Worm (Caenorhabditis elegans) whole organism, L1 larva: Measurements from ENCODE around the gene Y27F2A.10.
A peak's percentile ranks its signal among the peaks of the same experiment; 100 is the strongest.

Source experiments
- C34B4.2 ChIP-seq: sonication (generic microtip); optimal IDR thresholded peaks from 2 replicates; lab custom pipeline; 2017; ENCODE audit warnings: mild to moderate bottlenecking, missing genetic modification characterization, missing compliant biosample characterization
- F16B12.6 ChIP-seq: fragments of 150-350 bp; optimal IDR thresholded peaks from 2 replicates; lab custom pipeline; 2014; ENCODE audit warnings: missing biosample characterization, missing genetic modification characterization
- blmp-1 ChIP-seq: fragments of 150-350 bp; optimal IDR thresholded peaks from 2 replicates; lab custom pipeline; 2014; ENCODE audit warnings: missing biosample characterization, missing genetic modification characterization
- ceh-88 ChIP-seq: fragments of 200-800 bp; sonication (Bioruptor generic); IDR thresholded peaks from 2 replicates; pipeline ENCODE4 v1.3.6; 2022; ENCODE audit warnings: missing genetic modification characterization, missing compliant biosample characterization
- ceh-90 ChIP-seq: sonication (generic microtip); optimal IDR thresholded peaks from 2 replicates; lab custom pipeline; 2016; ENCODE audit warnings: missing genetic modification characterization, missing compliant biosample characterization
- dpl-1 ChIP-seq, 3 experiments: fragments of 150-350 bp in 2 of 3; sonication (generic microtip) in 1 of 3; optimal IDR thresholded peaks; 2 replicates each; lab custom pipeline; 2014 to 2017; ENCODE audit warnings: missing biosample characterization in 3 of 3, missing genetic modification characterization in 3 of 3, missing genetic modification reagents in 3 of 3
- dsc-1 ChIP-seq: sonication (generic microtip); optimal IDR thresholded peaks from 2 replicates; lab custom pipeline; 2016; ENCODE audit warnings: mild to moderate bottlenecking, missing genetic modification characterization, missing compliant biosample characterization
- efl-1 ChIP-seq, 4 experiments: fragments of 150-350 bp; optimal IDR thresholded peaks in 3 of 4; peaks in 1 of 4; 1 replicate in 1 of 4; 2 replicates in 3 of 4; lab custom pipeline; 2014; ENCODE audit warnings: missing biosample characterization in 2 of 4, missing genetic modification characterization in 2 of 4, missing genetic modification reagents in 2 of 4
- efl-3 ChIP-seq: fragments of 200-800 bp; sonication (Bioruptor generic); optimal IDR thresholded peaks from 2 replicates; lab custom pipeline; 2018; ENCODE audit warnings: mild to moderate bottlenecking, missing genetic modification characterization, missing compliant biosample characterization
- elt-2 ChIP-seq: sonication (generic microtip); optimal IDR thresholded peaks from 2 replicates; lab custom pipeline; 2016; ENCODE audit warnings: missing genetic modification characterization, mild to moderate bottlenecking, inconsistent platforms, missing compliant biosample characterization, missing genetic modification reagents
- elt-3 ChIP-seq, 6 experiments: fragments of 150-350 bp in 1 of 6; sonication (generic microtip); optimal IDR thresholded peaks; 2 replicates each; lab custom pipeline; 2017 to 2018; ENCODE audit warnings: missing biosample characterization in 6 of 6, missing genetic modification characterization in 6 of 6, inconsistent platforms in 1 of 6
- ets-5 ChIP-seq: fragments of 200-800 bp; sonication (Bioruptor generic); IDR thresholded peaks from 2 replicates; pipeline ENCODE4 v1.3.6; 2022; ENCODE audit warnings: missing genetic modification characterization, missing compliant biosample characterization
- fos-1 ChIP-seq: fragments of 150-350 bp; optimal IDR thresholded peaks from 2 replicates; lab custom pipeline; 2014; ENCODE audit warnings: missing biosample characterization, missing genetic modification characterization
- grh-1 ChIP-seq: fragments of 200-800 bp; sonication (Bioruptor generic); IDR thresholded peaks from 2 replicates; pipeline ENCODE4 v1.3.6; 2022; ENCODE audit warnings: missing genetic modification reagents, missing genetic modification characterization, missing compliant biosample characterization
- hlh-17 ChIP-seq: fragments of 200-800 bp; sonication (Bioruptor generic); optimal IDR thresholded peaks from 2 replicates; lab custom pipeline; 2018; ENCODE audit warnings: missing genetic modification characterization, mild to moderate bottlenecking, missing compliant biosample characterization, moderate library complexity, borderline replicate concordance
- hlh-4 ChIP-seq: sonication (generic microtip); optimal IDR thresholded peaks from 2 replicates; lab custom pipeline; 2016; ENCODE audit warnings: mild to moderate bottlenecking, missing genetic modification characterization, missing compliant biosample characterization
- irx-1 ChIP-seq: sonication (generic microtip); optimal IDR thresholded peaks from 2 replicates; lab custom pipeline; 2016; ENCODE audit warnings: missing genetic modification characterization, missing compliant biosample characterization
- isw-1 ChIP-seq: fragments of 200-800 bp; sonication (Bioruptor generic); IDR thresholded peaks from 2 replicates; pipeline ENCODE4 v1.3.6; 2022; ENCODE audit warnings: missing genetic modification characterization, missing compliant biosample characterization
- lin-13 ChIP-seq: fragments of 150-350 bp; optimal IDR thresholded peaks from 2 replicates; lab custom pipeline; 2014; ENCODE audit warnings: missing biosample characterization, missing genetic modification reagents, missing genetic modification characterization
- lin-14 ChIP-seq: fragments of 200-800 bp; sonication (Bioruptor generic); optimal IDR thresholded peaks from 2 replicates; lab custom pipeline; 2018; ENCODE audit warnings: mild to moderate bottlenecking, missing genetic modification characterization, moderate library complexity, missing compliant biosample characterization
- lin-15B ChIP-seq: fragments of 150-350 bp; sonication (generic microtip); optimal IDR thresholded peaks from 3 replicates; lab custom pipeline; 2014; ENCODE audit warnings: missing biosample characterization, missing genetic modification characterization
- lsy-2 ChIP-seq, 2 experiments: fragments of 150-350 bp; optimal IDR thresholded peaks; 2 replicates each; lab custom pipeline; 2014; ENCODE audit warnings: missing biosample characterization in 2 of 2, missing genetic modification characterization in 2 of 2
- mdl-1 ChIP-seq, 2 experiments: fragments of 150-350 bp; optimal IDR thresholded peaks; 2 replicates each; lab custom pipeline; 2014 to 2017; ENCODE audit warnings: missing biosample characterization in 2 of 2, missing genetic modification characterization in 2 of 2, inconsistent platforms in 1 of 2
- nhr-19 ChIP-seq: fragments of 200-800 bp; sonication (Bioruptor generic); conservative IDR thresholded peaks from 2 replicates; pipeline ENCODE4 v1.3.6; 2022; ENCODE audit warnings: missing genetic modification characterization, missing compliant biosample characterization
- nhr-20 ChIP-seq: sonication (generic microtip); optimal IDR thresholded peaks from 2 replicates; lab custom pipeline; 2016; ENCODE audit warnings: mild to moderate bottlenecking, missing genetic modification characterization, missing compliant biosample characterization
- nhr-71 ChIP-seq: sonication (generic microtip); optimal IDR thresholded peaks from 2 replicates; lab custom pipeline; 2016; ENCODE audit warnings: mild to moderate bottlenecking, missing genetic modification characterization, moderate library complexity, missing compliant biosample characterization
- nhr-76 ChIP-seq: sonication (generic microtip); optimal IDR thresholded peaks from 2 replicates; lab custom pipeline; 2017; ENCODE audit warnings: missing biosample characterization, missing genetic modification characterization
- nhr-84 ChIP-seq: sonication (generic microtip); optimal IDR thresholded peaks from 2 replicates; lab custom pipeline; 2017; ENCODE audit warnings: missing biosample characterization, missing genetic modification characterization
- nhr-90 ChIP-seq: sonication (generic microtip); optimal IDR thresholded peaks from 2 replicates; lab custom pipeline; 2016; ENCODE audit warnings: mild to moderate bottlenecking, missing genetic modification characterization, missing compliant biosample characterization; ENCODE audit not compliant: poor library complexity
- pag-3 ChIP-seq: sonication (generic microtip); optimal IDR thresholded peaks from 2 replicates; lab custom pipeline; 2017; ENCODE audit warnings: missing genetic modification characterization, mild to moderate bottlenecking, missing compliant biosample characterization, antibody characterized with exemption, borderline replicate concordance; ENCODE audit not compliant: insufficient read depth
- pqm-1 ChIP-seq: sonication (generic microtip); optimal IDR thresholded peaks from 3 replicates; lab custom pipeline; 2017; ENCODE audit warnings: missing biosample characterization, missing genetic modification characterization
- skn-1 ChIP-seq: fragments of 150-350 bp; optimal IDR thresholded peaks from 2 replicates; lab custom pipeline; 2014; ENCODE audit warnings: missing biosample characterization, missing genetic modification characterization
- snpc-4 ChIP-seq: fragments of 150-350 bp; optimal IDR thresholded peaks from 2 replicates; lab custom pipeline; 2014; ENCODE audit warnings: missing biosample characterization, missing genetic modification characterization
- sox-4 ChIP-seq: sonication (generic microtip); optimal IDR thresholded peaks from 2 replicates; lab custom pipeline; 2016; ENCODE audit warnings: missing genetic modification characterization, missing compliant biosample characterization
- swsn-7 ChIP-seq: sonication (generic microtip); optimal IDR thresholded peaks from 2 replicates; lab custom pipeline; 2016; ENCODE audit warnings: missing genetic modification characterization, missing compliant biosample characterization
- tlp-1 ChIP-seq: fragments of 150-350 bp; optimal IDR thresholded peaks from 2 replicates; lab custom pipeline; 2014; ENCODE audit warnings: missing biosample characterization, missing genetic modification characterization
- unc-130 ChIP-seq: fragments of 150-350 bp; optimal IDR thresholded peaks from 2 replicates; lab custom pipeline; 2017; ENCODE audit warnings: missing biosample characterization, missing genetic modification characterization, inconsistent platforms
- unc-86 ChIP-seq: sonication (generic microtip); optimal IDR thresholded peaks from 2 replicates; lab custom pipeline; 2016; ENCODE audit warnings: missing genetic modification characterization, missing compliant biosample characterization
- xbp-1 ChIP-seq: sonication (generic microtip); optimal IDR thresholded peaks from 2 replicates; lab custom pipeline; 2016; ENCODE audit warnings: missing genetic modification characterization, missing compliant biosample characterization
- ztf-11 ChIP-seq, 2 experiments: sonication (generic microtip); optimal IDR thresholded peaks; 2 replicates each; lab custom pipeline; 2016 to 2017; ENCODE audit warnings: missing genetic modification characterization in 2 of 2, missing biosample characterization in 1 of 2, missing compliant biosample characterization in 1 of 2

Gene Y27F2A.10

ce11 chrII:3209251-3209650, 37.2 kb upstream of the Y27F2A.10 start, which contains the start of gene ZC239.6 (continued):
- TF ChIP-seq swsn-7 (tag; lab: Kevin White, UChicago) (peak; percentile 43), ztf-11 (tag; optimal IDR thresholded peaks at IDR 0.05; lab: Kevin White, UChicago) (no peak), fos-1 (tag; lab: Kevin White, UChicago) (no peak), hlh-4 (tag; lab: Kevin White, UChicago) (no peak), nhr-20 (tag; lab: Kevin White, UChicago) (peak; percentile 50), lin-15B (tag; lab: Kevin White, UChicago) (no peak), isw-1 (GFP tag; lab: Robert Waterston, UW) (no peak), elt-3 (tag; optimal IDR thresholded peaks at IDR 0.05; lab: Kevin White, UChicago) (no peak), blmp-1 (tag; lab: Kevin White, UChicago) (peak; percentile 17)

ce11 chrII:3208679-3209078, 36.6 kb upstream of the Y27F2A.10 start, which contains the start of gene sdz-35:
Gene sdz-35 (minus strand): TSS chrII:3208779.
- TF ChIP-seq lin-13 (GFP tag; lab: Kevin White, UChicago) (no peak), efl-1 (optimal IDR thresholded peaks at IDR 0.05; lab: Kevin White, UChicago) (no peak), efl-1 (GFP tag; optimal IDR thresholded peaks at IDR 0.05 in 1 of 2; lab: Kevin White, UChicago) (no peak)

ce11 chrII:3206423-3206989, 34.4 kb upstream of the Y27F2A.10 start, which contains the start of the genes ZC239.20 and ZC239.21:
Gene ZC239.20 (minus strand): TSS chrII:3206523.
Gene ZC239.21 (plus strand): TSS chrII:3206939.
- TF ChIP-seq ceh-88 (GFP tag; lab: Robert Waterston, UW): no peak
- TF ChIP-seq fos-1 (tag; lab: Kevin White, UChicago): no peak
- no peak for TF ChIP-seq dpl-1 (GFP tag; optimal IDR thresholded peaks at IDR 0.05; lab: Kevin White, UChicago)
- TF ChIP-seq blmp-1 (tag; lab: Kevin White, UChicago): no peak
- no peak for TF ChIP-seq lsy-2 (tag; optimal IDR thresholded peaks at IDR 0.05; lab: Kevin White, UChicago)
- TF ChIP-seq elt-2 (tag; lab: Kevin White, UChicago): no peak
- TF ChIP-seq nhr-84 (tag; lab: Kevin White, UChicago): no peak
- no peak for TF ChIP-seq F16B12.6
- TF ChIP-seq snpc-4 (tag; lab: Kevin White, UChicago): no peak
- TF ChIP-seq C34B4.2 (tag; lab: Kevin White, UChicago): no peak
- no peak for TF ChIP-seq efl-3 (GFP tag; lab: Kevin White, UChicago)
- no peak for TF ChIP-seq ceh-90
- TF ChIP-seq pag-3 (tag; lab: Kevin White, UChicago): no peak
- no peak for TF ChIP-seq hlh-17 (GFP tag; lab: Kevin White, UChicago)
- no peak for TF ChIP-seq nhr-90 (tag; lab: Kevin White, UChicago)
- no peak for TF ChIP-seq nhr-76 (tag; lab: Kevin White, UChicago)
- TF ChIP-seq mdl-1 (tag; optimal IDR thresholded peaks at IDR 0.05; lab: Kevin White, UChicago): no peak
- TF ChIP-seq, all 84 proteins: peak for 0

- TF ChIP-seq ets-5 (no peak), lin-14 (GFP tag; lab: Kevin White, UChicago) (no peak), nhr-19 (no peak), lsy-2 (tag; optimal IDR thresholded peaks at IDR 0.05; lab: Kevin White, UChicago) (no peak), skn-1 (tag; lab: Kevin White, UChicago) (no peak), xbp-1 (tag; lab: Kevin White, UChicago) (no peak), pqm-1 (tag; lab: Kevin White, UChicago) (no peak), tlp-1 (tag; lab: Kevin White, UChicago) (no peak), ceh-90 (no peak), nhr-71 (tag; lab: Kevin White, UChicago) (no peak), swsn-7 (tag; lab: Kevin White, UChicago) (no peak), sox-4 (no peak), unc-130 (tag; lab: Kevin White, UChicago) (no peak), grh-1 (GFP tag; lab: Robert Waterston, UW) (no peak), unc-86 (tag; lab: Kevin White, UChicago) (no peak), dsc-1 (no peak), irx-1 (no peak)
These were observed 31.3 kb upstream of the Y27F2A.10 start, which contains the start of gene sri-50 for ce11 chrII:3203415-3203814. Gene sri-50 (plus strand): TSS chrII:3203715.
